Fruit fly (Drosophila melanogaster): ENCODE data around the gene Hex-A.

The Hex-A gene

dm6 chrX:9553545-9554320 lies 31.7 kb upstream of the Hex-A start (continued):
- TF ChIP-seq croc (GFP tag; conservative IDR thresholded peaks at IDR 0.05) (peak; percentile 85), CG9727 (GFP tag; optimal IDR thresholded peaks at IDR 0.05) (peak; percentile 84), ken (GFP tag; IDR thresholded peaks at IDR 0.05) (peak; percentile 84), klu (GFP tag; IDR thresholded peaks at IDR 0.05) (peak; percentile 64), gcm2 (GFP tag; optimal IDR thresholded peaks at IDR 0.05) (peak; percentile 78), CG12104 (GFP tag; optimal IDR thresholded peaks at IDR 0.05) (peak; percentile 79), CG13624 (GFP tag; optimal IDR thresholded peaks at IDR 0.05) (peak; percentile 72), dpn (GFP tag; optimal IDR thresholded peaks at IDR 0.05) (peak; percentile 82 to 88), lola (GFP tag; optimal IDR thresholded peaks at IDR 0.05) (peak in 1 of 3 experiments; percentile 84), CG12219 (GFP tag; optimal IDR thresholded peaks at IDR 0.05) (peak; percentile 87), Lim3 (GFP tag; IDR thresholded peaks at IDR 0.05) (0 out of 2 replicates have a peak, but pooled peaks have one; percentile 54), Rfx (GFP tag; IDR thresholded peaks at IDR 0.05) (peak; percentile 92), CG16863 (GFP tag; optimal IDR thresholded peaks at IDR 0.05) (peak; percentile 55), sc (optimal IDR thresholded peaks at IDR 0.05) (no peak), sc (GFP tag; optimal IDR thresholded peaks at IDR 0.05) (peak; percentile 79), CG3163 (GFP tag; optimal IDR thresholded peaks at IDR 0.05) (no peak), mld (GFP tag; IDR thresholded peaks at IDR 0.05; ENCODE audit: partially characterized antibody) (no peak), otp (GFP tag; IDR thresholded peaks at IDR 0.05) (0 out of 3 replicates have a peak, but pooled peaks have one; percentile 38), Dbx (GFP tag; IDR thresholded peaks at IDR 0.05) (peak; percentile 86), CG1647 (GFP tag; optimal IDR thresholded peaks at IDR 0.05) (peak; percentile 67), org-1 (GFP tag; optimal IDR thresholded peaks at IDR 0.05) (peak; percentile 85), Nf-YC (tag; optimal IDR thresholded peaks at IDR 0.05) (peak; percentile 79), CG34422 (GFP tag; IDR thresholded peaks at IDR 0.05) (peak; percentile 89), Nf-YA (GFP tag; IDR thresholded peaks at IDR 0.05) (peak; percentile 42), so (GFP tag; IDR thresholded peaks at IDR 0.05) (peak; percentile 88), CG12071 (GFP tag; optimal IDR thresholded peaks at IDR 0.05) (peak; percentile 77), CG6254 (GFP tag; optimal IDR thresholded peaks at IDR 0.05) (peak; percentile 77), CG1024 (GFP tag; IDR thresholded peaks at IDR 0.05) (peak; percentile 55; the same call in 1 of the 2 replicates), D (optimal IDR thresholded peaks at IDR 0.05) (no peak), D (GFP tag; optimal IDR thresholded peaks at IDR 0.05) (peak; percentile 81), CG7357 (GFP tag; IDR thresholded peaks at IDR 0.05) (peak; percentile 73), CG14710 (tag; optimal IDR thresholded peaks at IDR 0.05) (peak; percentile 82), CG17912 (GFP tag; optimal IDR thresholded peaks at IDR 0.05) (peak; percentile 40), CG15073 (GFP tag; optimal IDR thresholded peaks at IDR 0.05) (peak; percentile 46), pnt (GFP tag; optimal IDR thresholded peaks at IDR 0.05) (peak; percentile 51), shn (GFP tag; optimal IDR thresholded peaks at IDR 0.05) (peak; percentile 56), abd-A (tag; optimal IDR thresholded peaks at IDR 0.05) (peak; percentile 36), Poxn (GFP tag; IDR thresholded peaks at IDR 0.05) (no peak), Fer2 (tag; optimal IDR thresholded peaks at IDR 0.05) (peak; percentile 66), Hr78 (GFP tag; optimal IDR thresholded peaks at IDR 0.05) (peak in 1 of 2 experiments; percentile 40), ham (GFP tag; IDR thresholded peaks at IDR 0.05) (0 out of 2 replicates have a peak, but pooled peaks have one; percentile 53), fru (optimal IDR thresholded peaks at IDR 0.05) (no peak), sim (GFP tag; IDR thresholded peaks at IDR 0.05) (peak; percentile 65; the same call in 1 of the 2 replicates), CG4820 (GFP tag; optimal IDR thresholded peaks at IDR 0.05) (peak; percentile 78), Tbp (GFP tag; optimal IDR thresholded peaks at IDR 0.05) (peak; percentile 34), tin (GFP tag; optimal IDR thresholded peaks at IDR 0.05) (peak; percentile 89), bbx (GFP tag; IDR thresholded peaks at IDR 0.05; ENCODE audit: partially characterized antibody) (peak; percentile 43; the same call in 1 of the 2 replicates), Bgb (GFP tag; IDR thresholded peaks at IDR 0.05; ENCODE audit: partially characterized antibody) (peak; percentile 55), emc (GFP tag; optimal IDR thresholded peaks at IDR 0.05) (peak; percentile 33), Bteb2 (GFP tag; optimal IDR thresholded peaks at IDR 0.05) (peak; percentile 74)

Data from whole organism, embryonic.